Worm (Caenorhabditis elegans): ENCODE data around the gene clik-2.

Gene clik-2

ce11 chrX:7660919-7661557, 28.0 kb downstream of the clik-2 start, which contains the start of gene pcca-1:
Gene pcca-1, minus strand, starts transcription at chrX:7660986.
- TF ChIP-seq cog-1 (tag; optimal IDR thresholded peaks at IDR 0.05) (no peak), ztf-23 (GFP tag; IDR thresholded peaks at IDR 0.05) (peak; percentile 14; the same call in 1 of the 2 replicates), ztf-29 (GFP tag; IDR thresholded peaks at IDR 0.05) (no peak), flt-1 (GFP tag; IDR thresholded peaks at IDR 0.05) (no peak), T22C8.4 (GFP tag; IDR thresholded peaks at IDR 0.05) (no peak), med-1 (GFP tag; optimal IDR thresholded peaks at IDR 0.05; ENCODE audit: insufficient read depth) (no peak), tab-1 (GFP tag; IDR thresholded peaks at IDR 0.05) (no peak), ref-1 (GFP tag; conservative IDR thresholded peaks at IDR 0.05) (no peak)

ce11 chrX:7659591-7660433, 29.2 kb downstream of the clik-2 start:
- TF ChIP-seq ref-1 (GFP tag; conservative IDR thresholded peaks at IDR 0.05) (no peak), ztf-29 (GFP tag; IDR thresholded peaks at IDR 0.05) (no peak), T22C8.4 (GFP tag; IDR thresholded peaks at IDR 0.05) (no peak), tab-1 (GFP tag; IDR thresholded peaks at IDR 0.05) (no peak), flt-1 (GFP tag; IDR thresholded peaks at IDR 0.05) (no peak), cog-1 (tag; optimal IDR thresholded peaks at IDR 0.05) (no peak), ztf-23 (GFP tag; IDR thresholded peaks at IDR 0.05) (no peak), klf-2 (GFP tag; conservative IDR thresholded peaks at IDR 0.05) (no peak), med-1 (GFP tag; optimal IDR thresholded peaks at IDR 0.05; ENCODE audit: insufficient read depth) (no peak)

ce11 chrX:7656875-7657274, 32.1 kb downstream of the clik-2 start, which contains the start of gene F27D9.12:
Gene F27D9.12, minus strand, starts transcription at chrX:7656975.
- TF ChIP-seq flt-1 (GFP tag; IDR thresholded peaks at IDR 0.05) (no peak), T22C8.4 (GFP tag; IDR thresholded peaks at IDR 0.05) (no peak)

ce11 chrX:7655469-7656003, 33.5 kb downstream of the clik-2 start:
- TF ChIP-seq ref-1 (GFP tag; conservative IDR thresholded peaks at IDR 0.05) (no peak), T22C8.4 (GFP tag; IDR thresholded peaks at IDR 0.05) (no peak), med-1 (GFP tag; optimal IDR thresholded peaks at IDR 0.05; ENCODE audit: insufficient read depth) (no peak), flt-1 (GFP tag; IDR thresholded peaks at IDR 0.05) (no peak), ztf-23 (GFP tag; IDR thresholded peaks at IDR 0.05) (no peak), cog-1 (tag; optimal IDR thresholded peaks at IDR 0.05) (no peak), tab-1 (GFP tag; IDR thresholded peaks at IDR 0.05) (no peak), ztf-29 (GFP tag; IDR thresholded peaks at IDR 0.05) (no peak), klf-2 (GFP tag; conservative IDR thresholded peaks at IDR 0.05) (no peak)

ce11 chrX:7653708-7654390, 35.2 kb downstream of the clik-2 start:
- TF ChIP-seq klf-2 (GFP tag; conservative IDR thresholded peaks at IDR 0.05) (no peak), ztf-29 (GFP tag; IDR thresholded peaks at IDR 0.05) (no peak), med-1 (GFP tag; optimal IDR thresholded peaks at IDR 0.05; ENCODE audit: insufficient read depth) (no peak), ztf-23 (GFP tag; IDR thresholded peaks at IDR 0.05) (no peak), flt-1 (GFP tag; IDR thresholded peaks at IDR 0.05) (no peak), cog-1 (tag; optimal IDR thresholded peaks at IDR 0.05) (no peak), T22C8.4 (GFP tag; IDR thresholded peaks at IDR 0.05) (no peak), ref-1 (GFP tag; conservative IDR thresholded peaks at IDR 0.05) (no peak)

- TF ChIP-seq tab-1 (GFP tag; IDR thresholded peaks at IDR 0.05) (no peak), flt-1 (GFP tag; IDR thresholded peaks at IDR 0.05) (no peak), med-1 (GFP tag; optimal IDR thresholded peaks at IDR 0.05; ENCODE audit: insufficient read depth) (no peak), ref-1 (GFP tag; conservative IDR thresholded peaks at IDR 0.05) (no peak), T22C8.4 (GFP tag; IDR thresholded peaks at IDR 0.05) (no peak), ztf-23 (GFP tag; IDR thresholded peaks at IDR 0.05) (no peak), ztf-29 (GFP tag; IDR thresholded peaks at IDR 0.05) (no peak), klf-2 (GFP tag; conservative IDR thresholded peaks at IDR 0.05) (no peak), cog-1 (tag; optimal IDR thresholded peaks at IDR 0.05) (no peak)
Observed at ce11 chrX:7652308-7652707, 36.7 kb downstream of the clik-2 start.

ce11 chrX:7651219-7651958, 37.6 kb downstream of the clik-2 start:
- TF ChIP-seq tab-1 (GFP tag; IDR thresholded peaks at IDR 0.05) = 0 out of 2 replicates have a peak, but pooled peaks have one; percentile 31
- no peak for TF ChIP-seq ztf-23 (GFP tag; IDR thresholded peaks at IDR 0.05)
- no peak for TF ChIP-seq T22C8.4 (GFP tag; IDR thresholded peaks at IDR 0.05)
- no peak for TF ChIP-seq med-1 (GFP tag; optimal IDR thresholded peaks at IDR 0.05; ENCODE audit: insufficient read depth)
- TF ChIP-seq flt-1 (GFP tag; IDR thresholded peaks at IDR 0.05) = no peak
- TF ChIP-seq ztf-29 (GFP tag; IDR thresholded peaks at IDR 0.05) = no peak
- no peak for TF ChIP-seq klf-2 (GFP tag; conservative IDR thresholded peaks at IDR 0.05)
- no peak for TF ChIP-seq ref-1 (GFP tag; conservative IDR thresholded peaks at IDR 0.05)
- TF ChIP-seq cog-1 (tag; optimal IDR thresholded peaks at IDR 0.05) = peak; percentile 9

ce11 chrX:7645313-7645712, 43.7 kb downstream of the clik-2 start, which contains the start of gene F26A10.2:
Gene F26A10.2, minus strand, starts transcription at chrX:7645413.
- TF ChIP-seq ztf-23 (GFP tag; IDR thresholded peaks at IDR 0.05) (no peak), ztf-29 (GFP tag; IDR thresholded peaks at IDR 0.05) (no peak), flt-1 (GFP tag; IDR thresholded peaks at IDR 0.05) (no peak), T22C8.4 (GFP tag; IDR thresholded peaks at IDR 0.05) (no peak), tab-1 (GFP tag; IDR thresholded peaks at IDR 0.05) (no peak), med-1 (GFP tag; optimal IDR thresholded peaks at IDR 0.05; ENCODE audit: insufficient read depth) (no peak), klf-2 (GFP tag; conservative IDR thresholded peaks at IDR 0.05) (no peak)

All from whole organism, midembryonic.